Fruit fly (Drosophila melanogaster): ENCODE data around the gene CG32277.

- TF ChIP-seq Mnt (GFP tag; optimal IDR thresholded peaks at IDR 0.05) (no peak), CG14711 (tag; optimal IDR thresholded peaks at IDR 0.05) (no peak), tj (GFP tag; optimal IDR thresholded peaks at IDR 0.05) (no peak), CG5204 (GFP tag; optimal IDR thresholded peaks at IDR 0.05) (no peak)
Observed at dm6 chr3L:3253631-3254030, 48.4 kb upstream of the CG32277 start.

Measured in whole organism, adult.